Worm (Caenorhabditis elegans): ENCODE data around the gene clec-204.
A peak's percentile ranks its signal among the peaks of the same experiment; 100 is the strongest.

Gene clec-204

DNA sequence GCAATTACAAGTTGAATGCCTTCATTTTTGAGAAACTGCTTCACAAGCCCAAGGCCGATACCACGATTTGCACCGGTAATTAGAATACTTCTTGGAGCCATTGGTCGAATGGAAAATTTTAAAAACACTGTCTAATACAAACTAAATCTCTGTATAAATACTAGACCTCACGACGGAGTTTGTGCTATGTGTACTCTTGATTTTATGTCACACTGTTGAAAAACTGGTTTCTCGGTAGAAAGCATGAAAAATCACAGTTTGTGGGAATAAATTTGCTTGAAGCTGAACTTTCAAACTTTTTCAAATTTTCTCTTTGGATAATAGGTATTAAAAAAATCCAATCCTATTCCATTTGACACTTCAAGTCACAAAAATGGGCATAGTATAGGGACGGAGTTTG, 1.4 kb upstream of the clec-204 start, which contains the start of gene ZK697.14:
ZK697.14 (minus strand) TSS at position 101 of the 400 bp plus-strand sequence.
- TF ChIP-seq rnt-1 (tag; optimal IDR thresholded peaks at IDR 0.05) (no peak), nhr-11 (tag; optimal IDR thresholded peaks at IDR 0.05) (no peak), ztf-4 (tag; optimal IDR thresholded peaks at IDR 0.05) (no peak), nhr-85 (tag) (no peak), tbx-2 (tag; optimal IDR thresholded peaks at IDR 0.05) (no peak), grh-1 (GFP tag; IDR thresholded peaks at IDR 0.05) (no peak), mep-1 (tag; optimal IDR thresholded peaks at IDR 0.05) (no peak), xbp-1 (tag; optimal IDR thresholded peaks at IDR 0.05) (no peak), fkh-4 (tag; optimal IDR thresholded peaks at IDR 0.05; ENCODE audit: borderline replicate concordance) (no peak), mdl-1 (tag; optimal IDR thresholded peaks at IDR 0.05) (no peak), hlh-4 (tag; optimal IDR thresholded peaks at IDR 0.05) (no peak), ceh-82 (tag; optimal IDR thresholded peaks at IDR 0.05) (no peak), snpc-4 (tag; optimal IDR thresholded peaks at IDR 0.05) (no peak), snu-23 (GFP tag; optimal IDR thresholded peaks at IDR 0.05) (no peak)

DNA sequence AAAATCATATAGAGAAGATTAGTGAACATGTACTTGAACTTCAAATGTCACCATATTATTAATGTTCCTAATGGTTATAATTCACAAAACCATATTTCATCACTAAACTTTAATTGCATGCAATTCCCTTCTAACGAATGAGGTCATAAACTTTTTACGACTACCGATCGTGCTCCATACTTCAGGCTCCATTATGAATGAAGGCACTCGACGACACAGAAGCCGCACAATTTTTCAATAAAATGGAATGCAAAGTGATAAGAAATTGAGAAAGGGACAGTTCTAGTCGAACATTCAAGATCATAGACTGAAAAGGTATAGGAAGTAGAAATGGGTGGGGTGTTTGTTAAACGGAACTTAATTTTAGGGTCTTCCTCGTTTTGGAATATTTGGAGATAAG, 857 bp upstream of the clec-204 start:
- TF ChIP-seq xbp-1 (tag; optimal IDR thresholded peaks at IDR 0.05) (no peak), rnt-1 (tag; optimal IDR thresholded peaks at IDR 0.05) (no peak), hlh-17 (GFP tag; optimal IDR thresholded peaks at IDR 0.05; ENCODE audit: borderline replicate concordance) (no peak), skn-1 (tag; optimal IDR thresholded peaks at IDR 0.05) (no peak), nhr-76 (tag; optimal IDR thresholded peaks at IDR 0.05) (no peak), aly-2 (tag; optimal IDR thresholded peaks at IDR 0.05) (no peak), elt-3 (tag; optimal IDR thresholded peaks at IDR 0.05) (no peak), alr-1 (tag; optimal IDR thresholded peaks at IDR 0.05; ENCODE audit: borderline replicate concordance) (no peak), egl-13 (tag; optimal IDR thresholded peaks at IDR 0.05) (no peak), nhr-85 (tag) (no peak), sptf-1 (tag; optimal IDR thresholded peaks at IDR 0.05) (no peak), ets-5 (GFP tag; IDR thresholded peaks at IDR 0.05) (no peak), ceh-63 (GFP tag; optimal IDR thresholded peaks at IDR 0.05) (no peak), dpl-1 (GFP tag; optimal IDR thresholded peaks at IDR 0.05) (no peak), unc-62 (GFP tag; optimal IDR thresholded peaks at IDR 0.05) (no peak), elt-2 (tag; optimal IDR thresholded peaks at IDR 0.05) (no peak), ztf-11 (tag; optimal IDR thresholded peaks at IDR 0.05) (no peak), pqm-1 (tag; optimal IDR thresholded peaks at IDR 0.05) (no peak)

DNA sequence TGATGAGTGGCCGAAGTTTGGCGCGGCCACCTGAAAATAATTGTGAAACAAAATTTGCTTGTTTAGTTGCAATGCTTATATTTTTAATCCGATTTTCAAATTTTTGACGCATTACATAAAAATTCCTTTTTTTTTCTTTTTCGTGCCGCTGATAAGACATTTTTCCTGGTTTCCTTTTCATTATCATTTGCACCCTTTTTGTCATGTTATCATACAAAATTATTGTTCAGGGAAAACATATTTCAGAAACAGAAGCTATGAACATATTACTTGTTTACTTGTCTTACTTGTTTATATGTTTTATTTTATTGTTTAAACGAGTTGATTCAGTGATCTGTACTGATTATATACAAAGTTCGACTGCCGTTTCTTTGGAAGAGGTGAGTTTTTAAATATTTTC, 3.7 kb downstream of the clec-204 start, which contains the start of gene clec-205:
clec-205 (plus strand) TSS at position 212 of the 400 bp plus-strand sequence.
- TF ChIP-seq nhr-28 (tag; optimal IDR thresholded peaks at IDR 0.05) = no peak
- peak; percentile 66 for TF ChIP-seq elt-2 (tag; optimal IDR thresholded peaks at IDR 0.05)
- TF ChIP-seq efl-1 (optimal IDR thresholded peaks at IDR 0.05) = no peak
- peak in 1 of 2 experiments; percentile 84 for TF ChIP-seq efl-1 (GFP tag; optimal IDR thresholded peaks at IDR 0.05 in 1 of 2)

DNA sequence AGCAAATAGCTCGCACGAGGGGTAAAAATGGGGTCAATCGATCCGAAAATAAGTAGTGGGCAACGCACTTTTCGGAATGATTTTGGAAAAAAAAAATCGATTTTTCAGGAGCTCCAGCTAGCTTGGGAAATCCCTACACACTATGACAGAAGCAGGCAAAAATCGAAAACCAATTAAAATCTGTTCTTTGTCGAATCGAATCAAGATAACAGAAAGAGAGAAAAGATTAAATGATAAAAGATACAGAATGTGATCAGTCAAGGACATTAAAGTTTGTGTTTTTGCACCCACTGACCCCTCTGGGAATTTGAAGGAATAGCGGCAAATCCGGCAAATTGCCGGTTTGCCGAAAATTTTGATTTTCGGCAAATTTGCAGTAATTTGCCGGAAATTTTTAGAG, 10.5 kb downstream of the clec-204 start:
- TF ChIP-seq grh-1 (GFP tag; IDR thresholded peaks at IDR 0.05) (no peak), ets-5 (GFP tag; IDR thresholded peaks at IDR 0.05) (no peak), blmp-1 (tag; optimal IDR thresholded peaks at IDR 0.05) (peak; percentile 78), efl-1 (optimal IDR thresholded peaks at IDR 0.05) (no peak), efl-1 (GFP tag; optimal IDR thresholded peaks at IDR 0.05 in 1 of 2) (peak in 1 of 2 experiments; percentile 70), nhr-84 (tag; optimal IDR thresholded peaks at IDR 0.05) (no peak), lir-3 (tag; optimal IDR thresholded peaks at IDR 0.05; ENCODE audit: poor library complexity) (no peak), nhr-71 (tag; optimal IDR thresholded peaks at IDR 0.05) (no peak), elt-3 (tag; optimal IDR thresholded peaks at IDR 0.05) (peak in 1 of 6 experiments; percentile 35), xbp-1 (tag; optimal IDR thresholded peaks at IDR 0.05) (no peak)
